Fruit fly (Drosophila melanogaster) whole organism, prepupa: ENCODE measurements around the gene g.
A peak's percentile ranks its signal among the peaks of the same experiment; 100 is the strongest.

ENCODE experiments used
- Blimp-1 ChIP-seq: fragments of 200-800 bp; sonication (Bioruptor generic); optimal IDR thresholded peaks from 3 replicates; lab custom pipeline; 2017; ENCODE audit warnings: missing biosample characterization, missing genetic modification characterization, mild to moderate bottlenecking, moderate library complexity, missing genetic modification reagents
- CG10631 ChIP-seq: fragments of 200-800 bp; sonication (Bioruptor generic); optimal IDR thresholded peaks from 2 replicates; lab custom pipeline; 2016; ENCODE audit warnings: missing biosample characterization, missing genetic modification characterization
- CG11294 ChIP-seq: fragments of 200-800 bp; sonication (Bioruptor generic); IDR thresholded peaks from 2 replicates; pipeline ENCODE4 v1.3.6; 2022; ENCODE audit warnings: missing biosample characterization, missing genetic modification characterization
- CG11762 ChIP-seq: fragments of 200-800 bp; sonication (Bioruptor generic); optimal IDR thresholded peaks from 3 replicates; lab custom pipeline; 2016; ENCODE audit warnings: missing biosample characterization, missing genetic modification characterization; ENCODE audit not compliant: insufficient read depth
- CG15336 ChIP-seq: fragments of 200-800 bp; sonication (Bioruptor generic); IDR thresholded peaks from 2 replicates; pipeline ENCODE4 v1.3.6; 2022; ENCODE audit warnings: missing biosample characterization, missing genetic modification characterization
- CG16779 ChIP-seq: fragments of 200-800 bp; sonication (Bioruptor generic); optimal IDR thresholded peaks from 3 replicates; lab custom pipeline; 2017; ENCODE audit warnings: missing biosample characterization, mild to moderate bottlenecking, missing genetic modification characterization
- CG3032 ChIP-seq: fragments of 200-800 bp; optimal IDR thresholded peaks from 2 replicates; lab custom pipeline; 2019; ENCODE audit warnings: missing biosample characterization, mild to moderate bottlenecking, missing genetic modification characterization, moderate library complexity
- CG32006 ChIP-seq: fragments of 200-800 bp; sonication (Bioruptor generic); optimal IDR thresholded peaks from 3 replicates; lab custom pipeline; 2017; ENCODE audit warnings: missing biosample characterization, mild to moderate bottlenecking, missing genetic modification characterization
- CG34406 ChIP-seq: fragments of 200-800 bp; sonication (Bioruptor generic); optimal IDR thresholded peaks from 3 replicates; lab custom pipeline; 2016; ENCODE audit warnings: missing biosample characterization, missing genetic modification characterization
- CG4318 ChIP-seq: fragments of 200-800 bp; sonication (Bioruptor generic); optimal IDR thresholded peaks from 3 replicates; lab custom pipeline; 2017; ENCODE audit warnings: missing biosample characterization, mild to moderate bottlenecking, missing genetic modification characterization
- CG6163 ChIP-seq: fragments of 200-800 bp; sonication (Bioruptor generic); IDR thresholded peaks from 3 replicates; pipeline ENCODE4 v1.3.6; 2022; ENCODE audit warnings: missing biosample characterization, missing genetic modification characterization
- CG6276 ChIP-seq: fragments of 200-800 bp; sonication (Bioruptor generic); optimal IDR thresholded peaks from 2 replicates; lab custom pipeline; 2017; ENCODE audit warnings: missing biosample characterization, mild to moderate bottlenecking, missing genetic modification characterization
- CG6792 ChIP-seq: fragments of 200-800 bp; sonication (Bioruptor generic); optimal IDR thresholded peaks from 3 replicates; lab custom pipeline; 2016; ENCODE audit warnings: missing biosample characterization, missing genetic modification characterization
- CG7368 ChIP-seq: fragments of 200-800 bp; sonication (Bioruptor generic); optimal IDR thresholded peaks from 3 replicates; lab custom pipeline; 2016; ENCODE audit warnings: missing biosample characterization, missing genetic modification characterization
- CG8119 ChIP-seq: fragments of 200-800 bp; sonication (Bioruptor generic); IDR thresholded peaks from 3 replicates; pipeline ENCODE4 v1.3.6; 2022; ENCODE audit warnings: missing biosample characterization, missing genetic modification characterization
- CG8319 ChIP-seq: fragments of 200-800 bp; sonication (Bioruptor generic); optimal IDR thresholded peaks from 3 replicates; lab custom pipeline; 2016; ENCODE audit warnings: missing biosample characterization, missing genetic modification characterization
- CG8632 ChIP-seq: fragments of 200-800 bp; sonication (Bioruptor generic); optimal IDR thresholded peaks from 3 replicates; lab custom pipeline; 2016; ENCODE audit warnings: missing biosample characterization, missing genetic modification characterization
- CG9139 ChIP-seq: fragments of 200-800 bp; sonication (Bioruptor generic); optimal IDR thresholded peaks from 3 replicates; lab custom pipeline; 2017; ENCODE audit warnings: missing biosample characterization, mild to moderate bottlenecking, missing genetic modification characterization
- Eip75B ChIP-seq: fragments of 200-800 bp; sonication (Bioruptor generic); optimal IDR thresholded peaks from 3 replicates; lab custom pipeline; 2016; ENCODE audit warnings: missing biosample characterization, missing genetic modification characterization
- Eip78C ChIP-seq: fragments of 200-800 bp; sonication (Bioruptor generic); peaks from one replicate; lab custom pipeline; 2016; ENCODE audit warnings: missing biosample characterization, missing genetic modification characterization
- Eip93F ChIP-seq: fragments of 200-800 bp; sonication (Bioruptor generic); optimal IDR thresholded peaks from 2 replicates; lab custom pipeline; 2016; ENCODE audit warnings: missing biosample characterization, mild to moderate bottlenecking, missing genetic modification characterization
- Ets21C ChIP-seq: fragments of 200-800 bp; sonication (Bioruptor generic); optimal IDR thresholded peaks from 3 replicates; lab custom pipeline; 2016; ENCODE audit warnings: missing biosample characterization, missing genetic modification characterization
- Ets96B ChIP-seq: fragments of 200-800 bp; optimal IDR thresholded peaks from 2 replicates; lab custom pipeline; 2019; ENCODE audit warnings: missing biosample characterization, mild to moderate bottlenecking, missing genetic modification characterization, moderate library complexity
- Hr38 ChIP-seq: sonication (Bioruptor generic); optimal IDR thresholded peaks from 2 replicates; lab custom pipeline; 2016; ENCODE audit warnings: missing biosample characterization, missing genetic modification characterization
- Lpt ChIP-seq: fragments of 200-800 bp; sonication (Bioruptor generic); optimal IDR thresholded peaks from 3 replicates; lab custom pipeline; 2016; ENCODE audit warnings: missing biosample characterization, missing genetic modification characterization
- Sox102F ChIP-seq: fragments of 200-800 bp; sonication (Bioruptor generic); optimal IDR thresholded peaks from 2 replicates; lab custom pipeline; 2016; ENCODE audit warnings: missing biosample characterization, mild to moderate bottlenecking, missing genetic modification characterization
- Sox14 ChIP-seq: fragments of 200-800 bp; sonication (Bioruptor generic); optimal IDR thresholded peaks from 3 replicates; lab custom pipeline; 2016; ENCODE audit warnings: missing biosample characterization, missing genetic modification characterization
- achi ChIP-seq: fragments of 200-800 bp; sonication (Bioruptor generic); optimal IDR thresholded peaks from 3 replicates; lab custom pipeline; 2016; ENCODE audit warnings: missing biosample characterization, missing genetic modification characterization
- acj6 ChIP-seq: fragments of 200-800 bp; sonication (Bioruptor generic); optimal IDR thresholded peaks from 3 replicates; lab custom pipeline; 2016; ENCODE audit warnings: missing biosample characterization, missing genetic modification characterization
- dsx ChIP-seq: fragments of 200-800 bp; optimal IDR thresholded peaks from 3 replicates; lab custom pipeline; 2019; ENCODE audit warnings: missing biosample characterization, mild to moderate bottlenecking, missing genetic modification characterization, moderate library complexity; ENCODE audit not compliant: poor library complexity, severe bottlenecking
- eg ChIP-seq: fragments of 200-800 bp; sonication (Bioruptor generic); IDR thresholded peaks from 3 replicates; pipeline ENCODE4 v1.3.6; 2022; ENCODE audit warnings: missing biosample characterization, missing genetic modification characterization
- esn ChIP-seq: fragments of 200-800 bp; sonication (Bioruptor generic); optimal IDR thresholded peaks from 2 replicates; lab custom pipeline; 2016; ENCODE audit warnings: missing biosample characterization, mild to moderate bottlenecking, missing genetic modification characterization, moderate library complexity
- fd59A ChIP-seq: fragments of 200-800 bp; sonication (Bioruptor generic); optimal IDR thresholded peaks from 2 replicates; lab custom pipeline; 2017; ENCODE audit warnings: missing biosample characterization, mild to moderate bottlenecking, missing genetic modification characterization, missing genetic modification reagents
- fd85E ChIP-seq: fragments of 200-800 bp; sonication (Bioruptor generic); optimal IDR thresholded peaks from 3 replicates; lab custom pipeline; 2016; ENCODE audit warnings: missing biosample characterization, missing genetic modification characterization
- fkh ChIP-seq: fragments of 200-800 bp; sonication (Bioruptor generic); optimal IDR thresholded peaks from 3 replicates; lab custom pipeline; 2017; ENCODE audit warnings: missing biosample characterization, mild to moderate bottlenecking, missing genetic modification characterization, moderate library complexity
- lz ChIP-seq: fragments of 200-800 bp; sonication (Bioruptor generic); optimal IDR thresholded peaks from 3 replicates; lab custom pipeline; 2016; ENCODE audit warnings: missing biosample characterization, missing genetic modification characterization
- net ChIP-seq: fragments of 200-800 bp; sonication (Bioruptor generic); optimal IDR thresholded peaks from 3 replicates; lab custom pipeline; 2016; ENCODE audit warnings: missing biosample characterization, missing genetic modification characterization
- pdm3 ChIP-seq: fragments of 200-800 bp; sonication (Bioruptor generic); optimal IDR thresholded peaks from 3 replicates; lab custom pipeline; 2016; ENCODE audit warnings: missing biosample characterization, missing genetic modification characterization
- salr ChIP-seq, 2 experiments: fragments of 200-800 bp; sonication (Bioruptor generic); optimal IDR thresholded peaks; 3 replicates each; lab custom pipeline; 2016 to 2018; ENCODE audit warnings: missing biosample characterization in 2 of 2, missing genetic modification characterization in 2 of 2, mild to moderate bottlenecking in 1 of 2
- spab ChIP-seq: fragments of 200-800 bp; sonication (Bioruptor generic); optimal IDR thresholded peaks from 2 replicates; lab custom pipeline; 2017; ENCODE audit warnings: missing biosample characterization, mild to moderate bottlenecking, missing genetic modification characterization, missing genetic modification reagents
- ss ChIP-seq, 2 experiments: fragments of 200-800 bp; sonication (Bioruptor generic); optimal IDR thresholded peaks; 2 replicates in 1 of 2; 3 replicates in 1 of 2; lab custom pipeline; 2017 to 2018; ENCODE audit warnings: mild to moderate bottlenecking in 2 of 2, missing biosample characterization in 2 of 2, missing genetic modification characterization in 2 of 2, moderate library complexity in 1 of 2
- svp ChIP-seq: fragments of 200-800 bp; sonication (Bioruptor generic); peaks from one replicate; lab custom pipeline; 2016; ENCODE audit warnings: missing biosample characterization, missing genetic modification characterization
- topi ChIP-seq: fragments of 200-800 bp; sonication (Bioruptor generic); optimal IDR thresholded peaks from 3 replicates; lab custom pipeline; 2016; ENCODE audit warnings: missing biosample characterization, missing genetic modification characterization
- vri ChIP-seq: fragments of 200-800 bp; sonication (Bioruptor generic); optimal IDR thresholded peaks from 3 replicates; lab custom pipeline; 2016; ENCODE audit warnings: missing biosample characterization, mild to moderate bottlenecking, missing genetic modification characterization

The g gene

DNA sequence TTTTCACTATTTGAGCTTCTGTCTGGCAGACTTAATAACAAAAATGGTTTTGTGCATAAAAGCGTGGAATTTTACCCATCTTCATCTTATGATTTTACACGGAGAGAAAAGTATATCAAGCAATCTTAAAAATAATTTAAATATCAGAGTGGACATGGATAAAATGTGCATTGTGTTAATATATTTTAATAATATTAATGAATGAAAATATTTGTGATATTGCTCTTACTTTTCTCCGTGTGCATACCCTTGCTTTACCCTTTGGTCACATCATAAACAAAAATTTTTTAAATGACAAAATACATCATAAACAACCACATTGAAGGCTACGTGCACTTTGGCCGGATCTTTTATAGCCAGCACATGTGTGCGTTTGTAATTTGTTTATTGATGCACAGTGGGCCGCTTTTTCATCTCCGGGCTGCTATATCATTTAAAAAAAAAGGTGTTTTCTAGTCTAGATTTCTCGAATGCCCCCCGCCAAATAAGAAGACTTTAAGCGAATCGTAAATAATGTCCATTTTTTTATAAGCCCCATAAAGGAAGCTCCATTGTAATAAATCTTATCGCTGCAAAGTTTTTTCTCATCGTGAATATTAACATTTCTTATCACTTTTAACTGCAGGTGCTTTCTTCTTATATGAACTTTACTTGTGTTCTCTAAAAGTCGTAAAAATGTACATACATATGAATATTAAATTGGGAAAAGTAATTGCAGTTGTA is 28.5 kb upstream of the g start (continued):
- TF ChIP-seq CG11294, result no peak
- peak; percentile 73 for TF ChIP-seq CG32006 (GFP tag; lab: Kevin White, UChicago)
- no peak for TF ChIP-seq CG16779 (tag; lab: Kevin White, UChicago)
- peak; percentile 75 for TF ChIP-seq CG15336 (GFP tag; lab: Robert Waterston, UW)
- TF ChIP-seq topi, result no peak
- peak; percentile 51 for TF ChIP-seq CG4318 (GFP tag; lab: Kevin White, UChicago)
- TF ChIP-seq spab (GFP tag; lab: Kevin White, UChicago), result peak; percentile 21
- peak; percentile 13 for TF ChIP-seq Lpt (GFP tag; lab: Kevin White, UChicago)
- TF ChIP-seq pdm3 (GFP tag; lab: Kevin White, UChicago), result peak; percentile 54
- peak; percentile 47 for TF ChIP-seq achi
- TF ChIP-seq Eip78C (GFP tag; lab: Kevin White, UChicago), result peak; percentile 73
- TF ChIP-seq lz (GFP tag; lab: Kevin White, UChicago), result no peak
- TF ChIP-seq CG8319 (GFP tag; lab: Kevin White, UChicago), result no peak
- TF ChIP-seq CG11762 (GFP tag; lab: Kevin White, UChicago), result no peak
- TF ChIP-seq CG34406 (GFP tag; lab: Kevin White, UChicago), result peak; percentile 31
- peak in 1 of 2 experiments; percentile 50 for TF ChIP-seq salr (GFP tag; optimal IDR thresholded peaks at IDR 0.05; lab: Kevin White, UChicago)
- TF ChIP-seq fkh (GFP tag; lab: Kevin White, UChicago), result no peak
- TF ChIP-seq vri (GFP tag; lab: Kevin White, UChicago), result peak; percentile 61
- TF ChIP-seq CG8632 (GFP tag; lab: Kevin White, UChicago), result no peak
- TF ChIP-seq CG9139 (GFP tag; lab: Kevin White, UChicago), result no peak
- TF ChIP-seq Ets21C (GFP tag; lab: Kevin White, UChicago), result no peak
- peak; percentile 28 for TF ChIP-seq CG3032 (tag; lab: Kevin White, UChicago)
- TF ChIP-seq net, result peak; percentile 40
- TF ChIP-seq Hr38 (GFP tag; lab: Kevin White, UChicago), result no peak
- TF ChIP-seq CG6276, result peak; percentile 47
- TF ChIP-seq Ets96B (tag; lab: Kevin White, UChicago), result peak; percentile 35

DNA sequence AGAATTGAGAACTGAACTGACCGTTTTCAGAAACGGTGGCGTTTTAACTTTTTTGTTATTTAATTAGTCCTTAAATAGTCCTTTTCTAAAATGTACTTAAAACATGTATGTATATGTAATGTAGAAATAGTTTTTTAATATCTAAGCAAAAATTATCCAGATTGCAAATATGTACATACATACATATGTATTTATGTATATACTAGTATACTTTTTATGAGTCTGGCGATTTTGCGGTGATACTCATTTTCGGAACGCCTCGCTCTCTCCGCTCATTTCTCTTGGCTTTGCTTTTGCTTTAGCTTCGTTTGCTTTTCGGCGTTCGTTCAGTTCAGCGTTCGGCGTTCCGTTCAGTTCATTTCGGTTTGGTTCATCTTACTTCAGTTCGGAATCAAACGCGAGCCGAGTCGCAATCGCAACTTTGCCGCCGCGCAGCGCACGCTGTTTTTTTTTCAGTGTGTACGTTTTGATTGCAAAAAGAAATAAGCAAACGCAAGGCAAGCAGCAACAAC is 26.4 kb upstream of the g start, which contains the start of gene rdgB:
TSS of gene rdgB (plus strand) at position 381 of the 512 bp plus-strand sequence.
- TF ChIP-seq CG7368 (GFP tag; lab: Kevin White, UChicago), result peak; percentile 11
- peak; percentile 77 for TF ChIP-seq Blimp-1
- TF ChIP-seq CG32006 (GFP tag; lab: Kevin White, UChicago), result peak; percentile 95
- peak; percentile 83 for TF ChIP-seq CG3032 (tag; lab: Kevin White, UChicago)
- peak; percentile 86 for TF ChIP-seq achi
- TF ChIP-seq CG6276, result peak; percentile 84
- peak in 1 of 2 experiments; percentile 93 for TF ChIP-seq salr (GFP tag; optimal IDR thresholded peaks at IDR 0.05; lab: Kevin White, UChicago)
- TF ChIP-seq pdm3 (GFP tag; lab: Kevin White, UChicago), result peak; percentile 85
- TF ChIP-seq CG34406 (GFP tag; lab: Kevin White, UChicago), result peak; percentile 80
- peak; percentile 39; the same call in 1 of the 2 replicates for TF ChIP-seq CG11294
- no peak for TF ChIP-seq fd85E (GFP tag; lab: Kevin White, UChicago)
- peak; percentile 76 for TF ChIP-seq Eip75B (GFP tag; lab: Kevin White, UChicago)
- TF ChIP-seq Sox102F (GFP tag; lab: Kevin White, UChicago), result peak; percentile 79
- peak; percentile 4 to 71 for TF ChIP-seq ss (GFP tag; optimal IDR thresholded peaks at IDR 0.05; lab: Kevin White, UChicago)
- peak; percentile 80 for TF ChIP-seq acj6
- TF ChIP-seq CG11762 (GFP tag; lab: Kevin White, UChicago), result peak; percentile 78
- peak; percentile 23 for TF ChIP-seq fkh (GFP tag; lab: Kevin White, UChicago)
- peak; percentile 56 for TF ChIP-seq dsx (GFP tag; lab: Kevin White, UChicago)
- TF ChIP-seq Eip93F, result peak; percentile 53
- peak; percentile 81 for TF ChIP-seq fd59A
- TF ChIP-seq svp (GFP tag; lab: Kevin White, UChicago), result peak; percentile 88
- TF ChIP-seq CG16779 (tag; lab: Kevin White, UChicago), result peak; percentile 51
- TF ChIP-seq CG15336 (GFP tag; lab: Robert Waterston, UW), result peak; percentile 78
- peak; percentile 88 for TF ChIP-seq esn (GFP tag; lab: Kevin White, UChicago)
- TF ChIP-seq CG6792 (GFP tag; lab: Kevin White, UChicago), result peak; percentile 78
- peak; percentile 86 for TF ChIP-seq CG10631 (GFP tag; lab: Kevin White, UChicago)
- TF ChIP-seq Sox14 (GFP tag; lab: Kevin White, UChicago), result peak; percentile 68
- no peak for TF ChIP-seq Hr38 (GFP tag; lab: Kevin White, UChicago)
- TF ChIP-seq CG8632 (GFP tag; lab: Kevin White, UChicago), result peak; percentile 83
- peak; percentile 64; the same call in 2 of the 3 replicates for TF ChIP-seq eg (GFP tag; lab: Robert Waterston, UW)
- TF ChIP-seq vri (GFP tag; lab: Kevin White, UChicago), result peak; percentile 9
- peak; percentile 84 for TF ChIP-seq lz (GFP tag; lab: Kevin White, UChicago)
- peak; percentile 80 for TF ChIP-seq CG8119 (GFP tag; lab: Robert Waterston, UW)
- TF ChIP-seq Ets96B (tag; lab: Kevin White, UChicago), result peak; percentile 71
- peak; percentile 68; the same call in 2 of the 3 replicates for TF ChIP-seq CG6163 (GFP tag; lab: Robert Waterston, UW)
- TF ChIP-seq Lpt (GFP tag; lab: Kevin White, UChicago), result peak; percentile 81
